Worm (Caenorhabditis elegans) whole organism, young adult: ENCODE data around the gene Y17G7B.12.

Experiments
- B0336.3 ChIP-seq: fragments of 200-800 bp; sonication (Bioruptor generic); IDR thresholded peaks from 2 replicates; pipeline ENCODE4 v1.3.6; 2022; ENCODE audit warnings: missing genetic modification characterization, missing compliant biosample characterization
- C17E4.6 ChIP-seq: fragments of 200-800 bp; sonication (Bioruptor generic); IDR thresholded peaks from 2 replicates; pipeline ENCODE4 v1.3.6; 2022; ENCODE audit warnings: missing genetic modification reagents, missing genetic modification characterization, missing compliant biosample characterization
- D2030.7 ChIP-seq: fragments of 200-800 bp; sonication (Bioruptor generic); IDR thresholded peaks from 2 replicates; pipeline ENCODE4 v1.3.6; 2022; ENCODE audit warnings: missing genetic modification reagents, missing genetic modification characterization, missing compliant biosample characterization
- F10E7.11 ChIP-seq: sonication (generic microtip); optimal IDR thresholded peaks from 2 replicates; lab custom pipeline; 2017; ENCODE audit warnings: mild to moderate bottlenecking, missing genetic modification characterization, moderate library complexity, missing compliant biosample characterization
- F39B2.1 ChIP-seq: fragments of 200-800 bp; sonication (Bioruptor generic); IDR thresholded peaks from 2 replicates; pipeline ENCODE4 v1.3.6; 2022; ENCODE audit warnings: missing genetic modification reagents, missing genetic modification characterization, missing compliant biosample characterization
- F52B5.7 ChIP-seq: sonication (generic microtip); optimal IDR thresholded peaks from 2 replicates; lab custom pipeline; 2016; ENCODE audit warnings: mild to moderate bottlenecking, missing genetic modification characterization, missing compliant biosample characterization
- T07F8.4 ChIP-seq: sonication (generic microtip); optimal IDR thresholded peaks from 2 replicates; lab custom pipeline; 2016; ENCODE audit warnings: mild to moderate bottlenecking, missing genetic modification characterization, moderate library complexity, missing compliant biosample characterization
- Y67H2A.10 ChIP-seq: fragments of 200-800 bp; sonication (Bioruptor generic); conservative IDR thresholded peaks from 2 replicates; pipeline ENCODE4 v1.3.6; 2022; ENCODE audit warnings: missing genetic modification reagents, missing genetic modification characterization, missing compliant biosample characterization
- Y95B8A.8 ChIP-seq: fragments of 200-800 bp; sonication (Bioruptor generic); IDR thresholded peaks from 2 replicates; pipeline ENCODE4 v1.3.6; 2022; ENCODE audit warnings: missing genetic modification reagents, missing genetic modification characterization, missing compliant biosample characterization
- aptf-2 ChIP-seq: fragments of 200-800 bp; sonication (Bioruptor generic); conservative IDR thresholded peaks from 2 replicates; pipeline ENCODE4 v1.3.6; 2022; ENCODE audit warnings: missing genetic modification reagents, missing genetic modification characterization, missing compliant biosample characterization
- attf-3 ChIP-seq: fragments of 200-800 bp; sonication (Bioruptor generic); conservative IDR thresholded peaks from 2 replicates; pipeline ENCODE4 v1.3.6; 2022; ENCODE audit warnings: missing genetic modification reagents, missing genetic modification characterization, missing compliant biosample characterization
- attf-5 ChIP-seq: fragments of 200-800 bp; sonication (Bioruptor generic); optimal IDR thresholded peaks from 2 replicates; lab custom pipeline; 2018; ENCODE audit warnings: mild to moderate bottlenecking, missing genetic modification characterization, missing compliant biosample characterization
- cebp-1 ChIP-seq, 2 experiments: fragments of 200-800 bp in 1 of 2; sonication (Bioruptor generic) in 1 of 2; sonication (generic microtip) in 1 of 2; IDR thresholded peaks in 1 of 2; optimal IDR thresholded peaks in 1 of 2; 2 replicates each; pipeline versions ENCODE4 v1.3.6 to Lab custom; 2017 to 2022; ENCODE audit warnings: missing compliant biosample characterization in 2 of 2, missing genetic modification characterization in 2 of 2, mild to moderate bottlenecking in 1 of 2, missing genetic modification reagents in 1 of 2, moderate library complexity in 1 of 2
- cebp-2 ChIP-seq: fragments of 200-800 bp; sonication (Bioruptor generic); IDR thresholded peaks from 2 replicates; pipeline ENCODE4 v1.3.6; 2022; ENCODE audit warnings: missing genetic modification characterization, missing compliant biosample characterization
- ceh-58 ChIP-seq: fragments of 200-800 bp; sonication (Bioruptor generic); IDR thresholded peaks from 2 replicates; pipeline ENCODE4 v1.3.6; 2022; ENCODE audit warnings: missing genetic modification characterization, missing compliant biosample characterization
- ceh-91 ChIP-seq: fragments of 200-800 bp; sonication (Bioruptor generic); IDR thresholded peaks from 2 replicates; pipeline ENCODE4 v1.3.6; 2022; ENCODE audit warnings: missing genetic modification reagents, missing genetic modification characterization, missing compliant biosample characterization
- dox-1 ChIP-seq: fragments of 200-800 bp; sonication (Bioruptor generic); IDR thresholded peaks from 2 replicates; pipeline ENCODE4 v1.3.6; 2022; ENCODE audit warnings: missing genetic modification reagents, missing genetic modification characterization, missing compliant biosample characterization
- dpl-1 ChIP-seq: fragments of 150-350 bp; optimal IDR thresholded peaks from 2 replicates; lab custom pipeline; 2014; ENCODE audit warnings: missing biosample characterization, missing genetic modification reagents, missing genetic modification characterization
- efl-1 ChIP-seq: fragments of 150-350 bp; optimal IDR thresholded peaks from 2 replicates; lab custom pipeline; 2014; ENCODE audit warnings: missing biosample characterization, missing genetic modification reagents, missing genetic modification characterization
- egl-18 ChIP-seq: fragments of 200-800 bp; sonication (Bioruptor generic); IDR thresholded peaks from 2 replicates; pipeline ENCODE4 v1.3.6; 2022; ENCODE audit warnings: missing genetic modification reagents, missing genetic modification characterization, missing compliant biosample characterization
- ets-4 ChIP-seq: fragments of 200-800 bp; sonication (Bioruptor generic); optimal IDR thresholded peaks from 2 replicates; lab custom pipeline; 2018; ENCODE audit warnings: mild to moderate bottlenecking, missing genetic modification characterization, missing compliant biosample characterization
- fkh-3 ChIP-seq: sonication (generic microtip); optimal IDR thresholded peaks from 2 replicates; lab custom pipeline; 2016; ENCODE audit warnings: mild to moderate bottlenecking, missing genetic modification characterization, missing compliant biosample characterization
- hmg-1.2 ChIP-seq: fragments of 200-800 bp; sonication (Bioruptor generic); IDR thresholded peaks from 2 replicates; pipeline ENCODE4 v1.3.6; 2022; ENCODE audit warnings: missing genetic modification reagents, missing genetic modification characterization, missing compliant biosample characterization
- let-526 ChIP-seq: fragments of 200-800 bp; sonication (Bioruptor generic); IDR thresholded peaks from 2 replicates; pipeline ENCODE4 v1.3.6; 2022; ENCODE audit warnings: missing genetic modification reagents, missing genetic modification characterization, missing compliant biosample characterization
- let-607 ChIP-seq, 2 experiments: fragments of 200-800 bp in 1 of 2; sonication (Bioruptor generic) in 1 of 2; sonication (generic microtip) in 1 of 2; optimal IDR thresholded peaks; 2 replicates each; lab custom pipeline; 2016 to 2018; ENCODE audit warnings: mild to moderate bottlenecking in 2 of 2, missing compliant biosample characterization in 2 of 2, missing genetic modification characterization in 2 of 2, moderate library complexity in 2 of 2, missing genotype in 1 of 2
- madf-10 ChIP-seq: sonication (generic microtip); optimal IDR thresholded peaks from 2 replicates; lab custom pipeline; 2016; ENCODE audit warnings: mild to moderate bottlenecking, missing genetic modification characterization, missing compliant biosample characterization
- madf-3 ChIP-seq: fragments of 200-800 bp; sonication (Bioruptor generic); IDR thresholded peaks from 2 replicates; pipeline ENCODE4 v1.3.6; 2022; ENCODE audit warnings: missing genetic modification reagents, missing genetic modification characterization, missing compliant biosample characterization
- madf-6 ChIP-seq: fragments of 200-800 bp; sonication (Bioruptor generic); IDR thresholded peaks from 2 replicates; pipeline ENCODE4 v1.3.6; 2022; ENCODE audit warnings: missing genetic modification reagents, missing genetic modification characterization, missing compliant biosample characterization
- mes-4 ChIP-seq: sonication (generic microtip); optimal IDR thresholded peaks from 2 replicates; lab custom pipeline; 2016; ENCODE audit warnings: missing genotype, missing genetic modification characterization, missing compliant biosample characterization
- mxl-1 ChIP-seq: sonication (generic microtip); optimal IDR thresholded peaks from 2 replicates; lab custom pipeline; 2016; ENCODE audit warnings: missing genetic modification characterization, missing compliant biosample characterization
- nfya-2 ChIP-seq: fragments of 200-800 bp; sonication (Bioruptor generic); IDR thresholded peaks from 2 replicates; pipeline ENCODE4 v1.3.6; 2022; ENCODE audit warnings: missing genetic modification reagents, missing genetic modification characterization, missing compliant biosample characterization
- nhr-179 ChIP-seq: sonication (generic microtip); optimal IDR thresholded peaks from 2 replicates; lab custom pipeline; 2016; ENCODE audit warnings: mild to moderate bottlenecking, missing genetic modification characterization, missing compliant biosample characterization
- nhr-90 ChIP-seq: sonication (generic microtip); optimal IDR thresholded peaks from 2 replicates; lab custom pipeline; 2016; ENCODE audit warnings: missing genotype, mild to moderate bottlenecking, missing genetic modification characterization, missing compliant biosample characterization
- pbrm-1 ChIP-seq: fragments of 200-800 bp; sonication (Bioruptor generic); IDR thresholded peaks from 2 replicates; pipeline ENCODE4 v1.3.6; 2022; ENCODE audit warnings: missing genetic modification reagents, missing genetic modification characterization, missing compliant biosample characterization
- snpc-1.3 ChIP-seq: sonication (generic microtip); optimal IDR thresholded peaks from 2 replicates; lab custom pipeline; 2017; ENCODE audit warnings: missing genetic modification characterization, mild to moderate bottlenecking, missing compliant biosample characterization, antibody characterized with exemption, moderate library complexity, missing genotype, missing genetic modification reagents; ENCODE audit not compliant: insufficient read depth
- tlf-1 ChIP-seq: fragments of 200-800 bp; sonication (Bioruptor generic); optimal IDR thresholded peaks from 2 replicates; lab custom pipeline; 2018; ENCODE audit warnings: mild to moderate bottlenecking, missing genetic modification characterization, missing compliant biosample characterization
- unc-130 ChIP-seq: sonication (generic microtip); optimal IDR thresholded peaks from 2 replicates; lab custom pipeline; 2016; ENCODE audit warnings: missing genetic modification reagents, missing genetic modification characterization, missing compliant biosample characterization
- xnd-1 ChIP-seq: sonication (generic microtip); optimal IDR thresholded peaks from 2 replicates; lab custom pipeline; 2016; ENCODE audit warnings: missing genotype, missing genetic modification reagents, missing genetic modification characterization, missing compliant biosample characterization
- zfh-2 ChIP-seq: fragments of 200-800 bp; sonication (Bioruptor generic); conservative IDR thresholded peaks from 2 replicates; pipeline ENCODE4 v1.3.6; 2022; ENCODE audit warnings: missing genetic modification reagents, missing genetic modification characterization, missing compliant biosample characterization
- ztf-18 ChIP-seq: sonication (generic microtip); optimal IDR thresholded peaks from 2 replicates; lab custom pipeline; 2016; ENCODE audit warnings: missing genotype, mild to moderate bottlenecking, missing genetic modification characterization, missing compliant biosample characterization
- ztf-26 ChIP-seq: sonication (generic microtip); optimal IDR thresholded peaks from 2 replicates; lab custom pipeline; 2017; ENCODE audit warnings: missing genetic modification characterization, missing compliant biosample characterization

Gene Y17G7B.12

ce11 chrII:11977363-11977762 lies 46.3 kb upstream of the Y17G7B.12 start, which contains the start of gene Y17G7B.21 (continued):
- TF ChIP-seq nhr-90 (no peak), ceh-58 (GFP tag; lab: Robert Waterston, UW) (0 out of 2 replicates have a peak, but pooled peaks have one; percentile 83), madf-3 (GFP tag; lab: Robert Waterston, UW) (0 out of 2 replicates have a peak, but pooled peaks have one; percentile 68), aptf-2 (no peak), Y95B8A.8 (GFP tag; lab: Robert Waterston, UW) (no peak), F10E7.11 (tag; lab: Kevin White, UChicago) (no peak), let-526 (GFP tag; lab: Robert Waterston, UW) (no peak), nhr-179 (tag; lab: Kevin White, UChicago) (no peak), dpl-1 (GFP tag; lab: Kevin White, UChicago) (no peak), F39B2.1 (GFP tag; lab: Robert Waterston, UW) (no peak), nfya-2 (no peak)
- TF ChIP-seq, all 124 proteins: peak for 21

- TF ChIP-seq dox-1 (no peak), zfh-2 (GFP tag; lab: Robert Waterston, UW) (peak; percentile 80), B0336.3 (peak; percentile 32; the same call in 1 of the 2 replicates), madf-6 (GFP tag; lab: Robert Waterston, UW) (peak; percentile 24; the same call in 1 of the 2 replicates)
- TF ChIP-seq, all 124 proteins: peak for 3
These were observed 45.2 kb upstream of the Y17G7B.12 start for ce11 chrII:11978478-11978877.

DNA sequence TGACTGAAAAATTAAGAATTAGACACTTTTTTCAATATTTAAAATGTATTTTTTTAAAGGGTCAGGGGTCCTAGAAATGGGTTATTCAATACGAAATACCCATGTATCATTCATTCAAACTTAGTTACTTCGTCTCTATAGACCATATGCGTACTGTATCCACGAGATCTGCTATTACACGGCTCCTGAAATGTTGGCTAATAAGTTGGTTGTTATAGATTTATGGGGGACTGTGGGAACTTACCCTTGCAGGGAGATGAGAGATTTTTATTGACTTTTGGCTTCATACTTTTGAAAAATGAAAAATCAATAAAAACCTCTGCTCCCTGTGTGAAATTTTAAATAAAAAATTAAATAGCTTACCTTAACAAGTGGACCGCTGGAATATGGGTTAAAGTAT lies 44.7 kb upstream of the Y17G7B.12 start:
- TF ChIP-seq B0336.3 (0 out of 2 replicates have a peak, but pooled peaks have one; percentile 3), snpc-1.3 (peak; percentile 38), attf-3 (GFP tag; lab: Robert Waterston, UW) (no peak), Y95B8A.8 (GFP tag; lab: Robert Waterston, UW) (no peak), D2030.7 (GFP tag; lab: Robert Waterston, UW) (no peak), ets-4 (GFP tag; lab: Kevin White, UChicago) (no peak)

- TF ChIP-seq T07F8.4 (tag; lab: Kevin White, UChicago): no peak
- TF ChIP-seq F52B5.7 (tag; lab: Kevin White, UChicago): no peak
- no peak for TF ChIP-seq aptf-2
- no peak for TF ChIP-seq hmg-1.2
- TF ChIP-seq madf-3 (GFP tag; lab: Robert Waterston, UW): peak; percentile 98
- 0 out of 2 replicates have a peak, but pooled peaks have one; percentile 7 for TF ChIP-seq pbrm-1 (GFP tag; lab: Robert Waterston, UW)
- TF ChIP-seq xnd-1 (tag; lab: Kevin White, UChicago): no peak
- TF ChIP-seq ztf-18 (tag; lab: Kevin White, UChicago): no peak
- TF ChIP-seq ceh-91 (GFP tag; lab: Robert Waterston, UW): no peak
- TF ChIP-seq cebp-1 (GFP tag; IDR thresholded peaks at IDR 0.05; lab: Robert Waterston, UW): peak; percentile 81
- peak; percentile 82 for TF ChIP-seq cebp-1 (tag; optimal IDR thresholded peaks at IDR 0.05; lab: Kevin White, UChicago)
- no peak for TF ChIP-seq mes-4 (tag; lab: Kevin White, UChicago)
- 0 out of 2 replicates have a peak, but pooled peaks have one; percentile 28 for TF ChIP-seq Y67H2A.10 (GFP tag; lab: Robert Waterston, UW)
These were observed 44.1 kb upstream of the Y17G7B.12 start, which contains the start of the genes ash-2 and Y17G7B.20 for ce11 chrII:11979449-11980095. Gene ash-2 (plus strand): TSS chrII:11979838. Gene Y17G7B.20 (minus strand): TSS chrII:11979844.

DNA sequence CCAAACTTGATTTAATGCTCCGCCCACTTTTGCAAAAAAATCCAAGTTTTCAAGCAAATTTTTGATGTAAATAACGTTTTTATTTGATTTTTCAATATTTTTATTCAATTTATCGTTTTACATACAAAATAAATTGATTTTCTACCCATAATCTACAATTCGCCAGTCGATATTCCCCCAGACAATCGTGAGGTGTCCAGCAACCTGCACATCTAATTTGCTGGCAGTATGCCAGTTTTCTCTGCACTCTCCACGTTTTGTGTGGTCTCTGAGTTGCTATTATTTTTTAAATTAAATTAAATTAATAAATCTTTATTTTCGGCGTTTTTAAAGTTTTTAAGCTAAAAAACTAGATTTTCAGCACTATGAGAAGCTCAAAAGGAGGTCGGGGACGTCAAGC lies 43.6 kb upstream of the Y17G7B.12 start:
- TF ChIP-seq fkh-3 (tag; lab: Kevin White, UChicago) (no peak), efl-1 (GFP tag; lab: Kevin White, UChicago) (peak; percentile 55), mxl-1 (tag; lab: Kevin White, UChicago) (no peak), C17E4.6 (peak; percentile 71), ztf-26 (tag; lab: Kevin White, UChicago) (peak; percentile 76), egl-18 (GFP tag; lab: Robert Waterston, UW) (no peak), attf-5 (GFP tag; lab: Kevin White, UChicago) (peak; percentile 94), let-607 (tag; optimal IDR thresholded peaks at IDR 0.05; lab: Kevin White, UChicago) (peak; percentile 25 to 80), unc-130 (peak; percentile 44), tlf-1 (peak; percentile 96), cebp-2 (GFP tag; lab: Robert Waterston, UW) (no peak), madf-10 (peak; percentile 85)
